Fruit fly (Drosophila melanogaster) whole organism, adult: Measurements from ENCODE around the gene timeout.

Experiments
- CG5204 ChIP-seq: fragments of 200-800 bp; sonication (Bioruptor generic); optimal IDR thresholded peaks from 2 replicates; lab custom pipeline; 2016; ENCODE audit warnings: missing biosample characterization, missing genetic modification characterization
- Clk ChIP-seq: fragments of 200-800 bp; sonication (Bioruptor generic); optimal IDR thresholded peaks from 2 replicates; lab custom pipeline; 2017; ENCODE audit warnings: missing biosample characterization, missing genetic modification characterization
- cic ChIP-seq: fragments of 200-800 bp; sonication (Bioruptor generic); optimal IDR thresholded peaks from 2 replicates; lab custom pipeline; 2017; ENCODE audit warnings: missing biosample characterization, mild to moderate bottlenecking, missing genetic modification characterization, moderate library complexity
- kay ChIP-seq: fragments of 200-800 bp; sonication (Bioruptor generic); peaks from one replicate; lab custom pipeline; 2016; ENCODE audit warnings: missing biosample characterization, missing genetic modification characterization, borderline replicate concordance

DNA sequence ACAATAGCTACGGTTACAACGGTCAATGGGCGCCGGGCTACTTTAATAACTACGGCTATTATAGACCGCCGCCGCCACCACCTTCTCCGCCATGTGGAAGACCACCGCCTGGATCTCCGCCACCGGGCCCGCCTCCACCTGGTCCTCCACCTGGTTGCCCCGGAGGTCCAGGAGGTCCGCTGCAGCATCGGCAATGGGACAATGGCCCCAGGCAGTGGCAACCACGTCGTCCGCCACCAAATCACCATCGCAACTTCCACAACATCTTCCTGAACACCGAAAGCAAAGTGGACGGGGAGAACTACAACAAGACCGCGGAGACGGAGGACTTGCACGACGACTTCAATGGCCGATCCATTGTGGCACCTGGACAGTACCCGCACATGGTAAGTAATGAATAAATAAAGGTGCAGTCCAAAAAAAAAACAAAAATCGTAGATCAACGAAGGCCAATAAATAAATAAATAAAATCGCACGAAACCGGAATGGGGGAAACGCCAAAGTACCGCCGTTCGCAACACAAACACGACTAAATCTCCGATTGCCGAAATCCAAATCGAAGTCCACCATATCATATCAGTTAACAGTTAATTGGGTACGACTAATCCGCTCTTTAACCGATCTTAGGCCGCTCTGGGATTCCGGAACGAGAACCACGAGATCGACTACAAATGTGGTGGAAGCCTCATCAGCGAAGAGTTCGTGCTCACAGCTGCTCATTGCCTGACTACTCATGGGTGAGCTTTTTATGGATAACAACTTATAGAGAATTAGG is 46.0 kb upstream of the timeout start, which contains the start of gene snk:
- TF ChIP-seq Clk (GFP tag; lab: Kevin White, UChicago) (no peak), cic (GFP tag; lab: Kevin White, UChicago) (no peak), kay (GFP tag; lab: Kevin White, UChicago) (no peak), CG5204 (GFP tag; lab: Kevin White, UChicago) (no peak)
